Fruit fly (Drosophila melanogaster) whole organism, embryonic: Measurements from ENCODE around the gene Sk1.
A peak's percentile ranks its signal among the peaks of the same experiment; 100 is the strongest.

Source experiments
- ATbp ChIP-seq: fragments of 200-800 bp; sonication (Bioruptor generic); optimal IDR thresholded peaks from 2 replicates; lab custom pipeline; 2017; ENCODE audit warnings: missing biosample characterization, mild to moderate bottlenecking, missing genetic modification characterization, missing genetic modification reagents
- Ada2b ChIP-seq: fragments of 200-800 bp; sonication (Bioruptor generic); IDR thresholded peaks from 2 replicates; pipeline ENCODE4 v1.3.6; 2022; ENCODE audit warnings: missing biosample characterization, missing genetic modification characterization
- Asciz ChIP-seq: fragments of 200-800 bp; sonication (Bioruptor generic); optimal IDR thresholded peaks from 2 replicates; lab custom pipeline; 2017; ENCODE audit warnings: missing biosample characterization, mild to moderate bottlenecking, missing genetic modification characterization, missing genetic modification reagents
- Awh ChIP-seq: fragments of 200-800 bp; sonication (Bioruptor generic); IDR thresholded peaks from 2 replicates; pipeline ENCODE4, ENCODE4 v1.3.6; 2022; ENCODE audit warnings: missing biosample characterization, missing genetic modification characterization
- B-H1 ChIP-seq: fragments of 200-800 bp; sonication (Bioruptor generic); IDR thresholded peaks from 3 replicates; pipeline ENCODE4 v1.3.6; 2022; ENCODE audit warnings: missing biosample characterization, missing genetic modification characterization
- Bdp1 ChIP-seq: fragments of 200-800 bp; sonication (Bioruptor generic); optimal IDR thresholded peaks from 3 replicates; lab custom pipeline; 2016; ENCODE audit warnings: missing biosample characterization, missing genetic modification characterization
- Bgb ChIP-seq: fragments of 200-800 bp; sonication (Bioruptor generic); IDR thresholded peaks from 2 replicates; pipeline ENCODE4 v1.3.6; 2022; ENCODE audit warnings: missing biosample characterization, missing genetic modification characterization; ENCODE audit not compliant: partially characterized antibody
- CG10267 ChIP-seq: fragments of 200-800 bp; sonication (Bioruptor generic); optimal IDR thresholded peaks from 2 replicates; lab custom pipeline; 2018; ENCODE audit warnings: missing biosample characterization, mild to moderate bottlenecking, missing genetic modification characterization, moderate library complexity
- CG10321 ChIP-seq: fragments of 200-800 bp; sonication (Bioruptor generic); IDR thresholded peaks from 2 replicates; pipeline ENCODE4 v1.3.6; 2022; ENCODE audit warnings: missing biosample characterization, missing genetic modification characterization
- CG10979 ChIP-seq: fragments of 200-800 bp; sonication (Bioruptor generic); optimal IDR thresholded peaks from 2 replicates; lab custom pipeline; 2018; ENCODE audit warnings: missing biosample characterization, mild to moderate bottlenecking, missing genetic modification characterization, moderate library complexity
- CG13296 ChIP-seq: fragments of 200-800 bp; sonication (Bioruptor generic); optimal IDR thresholded peaks from 3 replicates; lab custom pipeline; 2018; ENCODE audit warnings: missing biosample characterization, mild to moderate bottlenecking, missing genetic modification characterization
- CG14050 ChIP-seq: fragments of 200-800 bp; sonication (Bioruptor generic); IDR thresholded peaks from 3 replicates; pipeline ENCODE4 v1.3.6; 2022; ENCODE audit warnings: missing biosample characterization, missing genetic modification characterization
- CG2202 ChIP-seq: fragments of 200-800 bp; sonication (Bioruptor generic); optimal IDR thresholded peaks from 2 replicates; lab custom pipeline; 2018; ENCODE audit warnings: missing biosample characterization, mild to moderate bottlenecking, missing genetic modification characterization
- CG33557 ChIP-seq: fragments of 200-800 bp; sonication (Bioruptor generic); optimal IDR thresholded peaks from 2 replicates; lab custom pipeline; 2019; ENCODE audit warnings: missing biosample characterization, mild to moderate bottlenecking, missing genetic modification characterization, moderate library complexity
- CG4282 ChIP-seq: fragments of 200-800 bp; sonication (Bioruptor generic); optimal IDR thresholded peaks from 2 replicates; lab custom pipeline; 2016; ENCODE audit warnings: missing biosample characterization, missing genetic modification characterization
- CG4820 ChIP-seq: fragments of 200-800 bp; sonication (Bioruptor generic); optimal IDR thresholded peaks from 3 replicates; lab custom pipeline; 2016; ENCODE audit warnings: missing biosample characterization, missing genetic modification characterization
- CG5953 ChIP-seq: fragments of 200-800 bp; sonication (Bioruptor generic); IDR thresholded peaks from 2 replicates; pipeline ENCODE4 v1.3.6; 2022; ENCODE audit warnings: missing biosample characterization, missing genetic modification characterization
- CG6813 ChIP-seq: fragments of 200-800 bp; sonication (Bioruptor generic); optimal IDR thresholded peaks from 2 replicates; lab custom pipeline; 2017; ENCODE audit warnings: missing biosample characterization, missing genetic modification characterization, mild to moderate bottlenecking, moderate library complexity, missing genetic modification reagents
- CG8765 ChIP-seq: fragments of 200-800 bp; sonication (Bioruptor generic); IDR thresholded peaks from 2 replicates; pipeline ENCODE4 v1.3.6; 2022; ENCODE audit warnings: missing biosample characterization, missing genetic modification characterization
- CG9609 ChIP-seq: fragments of 200-800 bp; sonication (Bioruptor generic); optimal IDR thresholded peaks from 3 replicates; lab custom pipeline; 2016; ENCODE audit warnings: missing biosample characterization, missing genetic modification characterization
- CG9932 ChIP-seq: fragments of 200-800 bp; sonication (Bioruptor generic); IDR thresholded peaks from 2 replicates; pipeline ENCODE4 v1.3.6; 2022; ENCODE audit warnings: missing biosample characterization, missing genetic modification characterization
- CTCF ChIP-seq: fragments of 200-800 bp; sonication (Bioruptor generic); optimal IDR thresholded peaks from 2 replicates; lab custom pipeline; 2017; ENCODE audit warnings: missing biosample characterization, mild to moderate bottlenecking, missing genetic modification characterization, moderate library complexity
- Dad ChIP-seq: fragments of 200-800 bp; sonication (Bioruptor generic); optimal IDR thresholded peaks from 3 replicates; lab custom pipeline; 2016; ENCODE audit warnings: missing biosample characterization, missing genetic modification characterization
- Dip3 ChIP-seq: fragments of 200-800 bp; sonication (Bioruptor generic); optimal IDR thresholded peaks from 3 replicates; lab custom pipeline; 2016; ENCODE audit warnings: missing biosample characterization, missing genetic modification characterization
- Drgx ChIP-seq: fragments of 200-800 bp; sonication (Bioruptor generic); IDR thresholded peaks from 2 replicates; pipeline ENCODE4 v1.3.6; 2022; ENCODE audit warnings: missing biosample characterization, missing genetic modification characterization
- Gug ChIP-seq: fragments of 200-800 bp; sonication (Bioruptor generic); IDR thresholded peaks from 4 replicates; pipeline ENCODE4 v1.3.6; 2022; ENCODE audit warnings: missing biosample characterization, missing genetic modification characterization
- Hr51 ChIP-seq, 2 experiments: fragments of 200-800 bp; sonication (Bioruptor generic); optimal IDR thresholded peaks; 2 replicates in 1 of 2; 3 replicates in 1 of 2; lab custom pipeline; 2016 to 2018; ENCODE audit warnings: missing biosample characterization in 2 of 2, missing genetic modification characterization in 2 of 2, mild to moderate bottlenecking in 1 of 2, moderate library complexity in 1 of 2
- Lim3 ChIP-seq: fragments of 200-800 bp; sonication (Bioruptor generic); IDR thresholded peaks from 2 replicates; pipeline ENCODE4 v1.3.6; 2022; ENCODE audit warnings: missing biosample characterization, missing genetic modification characterization
- Lpt ChIP-seq: fragments of >200 bp; optimal IDR thresholded peaks from 2 replicates; lab custom pipeline; 2018; ENCODE audit warnings: missing biosample characterization, missing genetic modification characterization
- MBD-R2 ChIP-seq: fragments of 200-800 bp; sonication (Bioruptor generic); IDR thresholded peaks from 2 replicates; pipeline ENCODE4 v1.3.6; 2022; ENCODE audit warnings: missing biosample characterization, missing genetic modification characterization
- Mad ChIP-seq: fragments of 200-800 bp; sonication (Bioruptor generic); optimal IDR thresholded peaks from 2 replicates; lab custom pipeline; 2016; ENCODE audit warnings: missing biosample characterization, missing genetic modification characterization
- Neu2 ChIP-seq: fragments of 200-800 bp; sonication (Bioruptor generic); optimal IDR thresholded peaks from 3 replicates; lab custom pipeline; 2016; ENCODE audit warnings: missing biosample characterization, missing genetic modification characterization, borderline replicate concordance
- NfI ChIP-seq: fragments of 200-800 bp; sonication (Bioruptor generic); optimal IDR thresholded peaks from 3 replicates; lab custom pipeline; 2018; ENCODE audit warnings: missing biosample characterization, mild to moderate bottlenecking, missing genetic modification characterization, moderate library complexity
- Sox100B ChIP-seq: fragments of 200-800 bp; sonication (Bioruptor generic); optimal IDR thresholded peaks from 3 replicates; lab custom pipeline; 2018; ENCODE audit warnings: missing biosample characterization, mild to moderate bottlenecking, missing genetic modification characterization
- Sry-β ChIP-seq: fragments of 200-800 bp; sonication (Bioruptor generic); optimal IDR thresholded peaks from 2 replicates; lab custom pipeline; 2018; ENCODE audit warnings: missing biosample characterization, mild to moderate bottlenecking, missing genetic modification characterization, moderate library complexity
- Trl ChIP-seq, 3 experiments: fragments of >200 bp in 2 of 3; fragments of 200-800 bp in 1 of 3; sonication (Bioruptor generic) in 1 of 3; optimal IDR thresholded peaks; 2 replicates in 1 of 3; 3 replicates in 2 of 3; lab custom pipeline; 2016 to 2017; ENCODE audit warnings: missing biosample characterization in 1 of 3, missing genetic modification characterization in 1 of 3
- Usf ChIP-seq: fragments of 200-800 bp; sonication (Bioruptor generic); optimal IDR thresholded peaks from 2 replicates; lab custom pipeline; 2017; ENCODE audit warnings: missing genotype, missing biosample characterization, missing genetic modification characterization
- az2 ChIP-seq: fragments of 200-800 bp; sonication (Bioruptor generic); optimal IDR thresholded peaks from 3 replicates; lab custom pipeline; 2016; ENCODE audit warnings: missing biosample characterization, missing genetic modification characterization
- cato ChIP-seq: fragments of 200-800 bp; sonication (Bioruptor generic); optimal IDR thresholded peaks from 2 replicates; lab custom pipeline; 2016; ENCODE audit warnings: missing biosample characterization, missing genetic modification characterization, borderline replicate concordance
- ci ChIP-seq: fragments of 200-800 bp; sonication (Bioruptor generic); IDR thresholded peaks from 3 replicates; pipeline ENCODE4 v1.3.6; 2022; ENCODE audit warnings: missing biosample characterization, missing genetic modification characterization
- crp ChIP-seq, 2 experiments: fragments of 200-800 bp; sonication (Bioruptor generic); optimal IDR thresholded peaks; 2 replicates in 1 of 2; 3 replicates in 1 of 2; lab custom pipeline; 2017; ENCODE audit warnings: missing biosample characterization in 2 of 2, missing genetic modification characterization in 2 of 2, mild to moderate bottlenecking in 1 of 2, moderate library complexity in 1 of 2
- eve ChIP-seq, 2 experiments: fragments of >200 bp; optimal IDR thresholded peaks; 2 replicates each; lab custom pipeline; 2017; ENCODE audit warnings: missing biosample characterization in 2 of 2, missing genetic modification characterization in 2 of 2
- gsb ChIP-seq: fragments of 200-800 bp; sonication (Bioruptor generic); IDR thresholded peaks from 2 replicates; pipeline ENCODE4 v1.3.6; 2022; ENCODE audit warnings: missing biosample characterization, missing genetic modification characterization
- mam ChIP-seq: fragments of 200-800 bp; sonication (Bioruptor generic); optimal IDR thresholded peaks from 3 replicates; lab custom pipeline; 2016; ENCODE audit warnings: missing biosample characterization, missing genetic modification characterization
- nom ChIP-seq: fragments of 200-800 bp; sonication (Bioruptor generic); optimal IDR thresholded peaks from 2 replicates; lab custom pipeline; 2017; ENCODE audit warnings: missing biosample characterization, missing genetic modification characterization, mild to moderate bottlenecking, moderate library complexity, missing genetic modification reagents
- odd ChIP-seq: fragments of 200-800 bp; sonication (Bioruptor generic); optimal IDR thresholded peaks from 2 replicates; lab custom pipeline; 2017; ENCODE audit warnings: missing biosample characterization, mild to moderate bottlenecking, missing genetic modification characterization
- p53 ChIP-seq: fragments of 200-800 bp; sonication (Bioruptor generic); optimal IDR thresholded peaks from 2 replicates; lab custom pipeline; 2016; ENCODE audit warnings: missing biosample characterization, missing genetic modification characterization
- sim ChIP-seq: fragments of 200-800 bp; sonication (Bioruptor generic); IDR thresholded peaks from 2 replicates; pipeline ENCODE4 v1.3.6; 2022; ENCODE audit warnings: missing biosample characterization, missing genetic modification characterization
- slp2 ChIP-seq: fragments of 200-800 bp; sonication (Bioruptor generic); optimal IDR thresholded peaks from 2 replicates; lab custom pipeline; 2016; ENCODE audit warnings: missing biosample characterization, missing genetic modification characterization
- tap ChIP-seq: fragments of 200-800 bp; optimal IDR thresholded peaks from 3 replicates; lab custom pipeline; 2019; ENCODE audit warnings: missing biosample characterization, mild to moderate bottlenecking, missing genetic modification characterization, moderate library complexity

Sk1 gene

dm6 chrX:11446792-11447405 lies 4.6 kb downstream of the Sk1 start (continued):
- no peak for TF ChIP-seq Sry-β
- TF ChIP-seq Awh (GFP tag; lab: Robert Waterston, UW) = peak; percentile 73
- TF ChIP-seq Bdp1 (GFP tag; lab: Kevin White, UChicago) = peak; percentile 35
- TF ChIP-seq p53 = no peak
- no peak for TF ChIP-seq CG10979 (tag; lab: Kevin White, UChicago)
- TF ChIP-seq CG14050 (GFP tag; lab: Robert Waterston, UW) = peak; percentile 68
- TF ChIP-seq CG33557 (GFP tag; lab: Kevin White, UChicago) = no peak
- peak; percentile 82 for TF ChIP-seq NfI (GFP tag; lab: Kevin White, UChicago)
- peak; percentile 72 for TF ChIP-seq gsb (GFP tag; lab: Robert Waterston, UW)
- peak; percentile 84 for TF ChIP-seq CG9609 (GFP tag; lab: Kevin White, UChicago)
- TF ChIP-seq Gug (GFP tag; lab: Robert Waterston, UW) = peak; percentile 90
- TF ChIP-seq CG9932 (GFP tag; lab: Robert Waterston, UW) = peak; percentile 95
- no peak for TF ChIP-seq Neu2 (GFP tag; lab: Kevin White, UChicago)
- TF ChIP-seq CG8765 = peak; percentile 48; the same call in 1 of the 2 replicates
- TF ChIP-seq Trl (optimal IDR thresholded peaks at IDR 0.05; lab: Kevin White, UChicago) = no peak
- peak; percentile 45 for TF ChIP-seq Trl (GFP tag; optimal IDR thresholded peaks at IDR 0.05; lab: Kevin White, UChicago)
- peak; percentile 41 for TF ChIP-seq CG4820 (GFP tag; lab: Kevin White, UChicago)
- TF ChIP-seq az2 (GFP tag; lab: Kevin White, UChicago) = peak; percentile 57
- TF ChIP-seq MBD-R2 (GFP tag; lab: Robert Waterston, UW) = peak; percentile 62; the same call in 1 of the 2 replicates
- peak; percentile 78 for TF ChIP-seq ci (GFP tag; lab: Robert Waterston, UW)
- TF ChIP-seq Lpt (GFP tag; lab: Kevin White, UChicago) = no peak
- TF ChIP-seq Lim3 (GFP tag; lab: Robert Waterston, UW) = no peak
- TF ChIP-seq CG4282 (GFP tag; lab: Kevin White, UChicago) = peak; percentile 59
- no peak for TF ChIP-seq Bgb
- TF ChIP-seq Drgx (GFP tag; lab: Robert Waterston, UW) = peak; percentile 87
- peak; percentile 68 for TF ChIP-seq CG13296 (GFP tag; lab: Kevin White, UChicago)
- peak; percentile 19 for TF ChIP-seq odd (GFP tag; lab: Kevin White, UChicago)
- TF ChIP-seq CTCF = no peak
- TF ChIP-seq sim = no peak
- peak; percentile 71 for TF ChIP-seq B-H1 (GFP tag; lab: Robert Waterston, UW)
- TF ChIP-seq CG2202 (tag; lab: Kevin White, UChicago) = no peak
- peak; percentile 73 for TF ChIP-seq Usf (GFP tag; lab: Kevin White, UChicago)
- peak; percentile 89 for TF ChIP-seq Ada2b (GFP tag; lab: Robert Waterston, UW)
- TF ChIP-seq ATbp (GFP tag; lab: Kevin White, UChicago) = peak; percentile 30
- peak; percentile 61; the same call in 1 of the 2 replicates for TF ChIP-seq CG5953 (GFP tag; lab: Robert Waterston, UW)
- no peak for TF ChIP-seq nom (GFP tag; lab: Kevin White, UChicago)
- peak; percentile 62 to 76 for TF ChIP-seq Hr51 (GFP tag; optimal IDR thresholded peaks at IDR 0.05; lab: Kevin White, UChicago)
- TF ChIP-seq CG10321 (GFP tag; lab: Robert Waterston, UW) = 0 out of 2 replicates have a peak, but pooled peaks have one; percentile 27
- TF ChIP-seq CG6813 (GFP tag; lab: Kevin White, UChicago) = peak; percentile 55
- peak; percentile 66 for TF ChIP-seq Dad (GFP tag; lab: Kevin White, UChicago)
- peak; percentile 95 for TF ChIP-seq Dip3 (GFP tag; lab: Kevin White, UChicago)
- peak; percentile 22 for TF ChIP-seq Sox100B (GFP tag; lab: Kevin White, UChicago)
- TF ChIP-seq eve (GFP tag; optimal IDR thresholded peaks at IDR 0.05; lab: Kevin White, UChicago) = no peak
- no peak for TF ChIP-seq crp (GFP tag; optimal IDR thresholded peaks at IDR 0.05; lab: Kevin White, UChicago)
- TF ChIP-seq tap = peak; percentile 55
- TF ChIP-seq Mad = peak; percentile 57
- peak; percentile 42 for TF ChIP-seq slp2 (GFP tag; lab: Kevin White, UChicago)
- peak; percentile 94 for TF ChIP-seq mam (GFP tag; lab: Kevin White, UChicago)
- peak; percentile 12 for TF ChIP-seq CG10267 (tag; lab: Kevin White, UChicago)
- no peak for TF ChIP-seq cato
- no peak for TF ChIP-seq Asciz
